Fruit fly (Drosophila melanogaster): ENCODE results near the gene PpD6.

PpD6 gene

DNA sequence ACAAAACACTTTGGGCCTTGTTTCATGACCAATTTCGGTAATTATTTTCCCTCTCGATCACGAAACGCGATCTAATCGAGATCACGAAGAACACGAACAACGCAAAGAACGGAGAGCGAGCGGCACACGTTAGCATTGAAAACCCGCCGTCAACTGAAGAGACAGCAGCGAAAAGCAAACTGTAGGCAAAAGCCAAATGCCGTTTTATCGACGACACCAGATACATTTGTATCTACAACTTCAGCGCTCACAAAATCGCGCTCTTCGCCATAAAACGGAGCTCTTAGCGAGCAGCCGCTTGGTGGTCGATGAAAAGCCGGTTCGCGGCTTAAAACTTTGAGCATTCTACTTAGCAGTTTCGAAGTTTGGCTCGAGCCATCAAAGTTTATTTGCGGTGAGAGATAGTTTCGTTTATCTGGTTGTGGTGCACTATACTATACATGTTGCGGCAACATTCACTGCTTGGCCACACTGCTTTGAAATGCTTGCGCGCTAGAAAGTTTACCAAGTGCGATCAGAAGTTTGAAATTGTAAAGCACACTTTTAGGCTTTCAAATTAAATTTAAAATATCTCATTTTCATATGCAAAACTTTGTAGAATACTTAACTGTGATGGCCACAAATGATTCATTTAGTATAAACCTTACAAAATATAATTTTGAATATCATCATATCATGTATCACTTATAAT lies 1.3 kb upstream of the PpD6 start:
- TF ChIP-seq fru (GFP tag; optimal IDR thresholded peaks at IDR 0.05) (no peak), rgr (GFP tag; optimal IDR thresholded peaks at IDR 0.05) (no peak), Dfd (GFP tag; optimal IDR thresholded peaks at IDR 0.05) (no peak), jim (GFP tag; optimal IDR thresholded peaks at IDR 0.05) (no peak), foxo (GFP tag; optimal IDR thresholded peaks at IDR 0.05) (no peak), Abd-B (GFP tag; optimal IDR thresholded peaks at IDR 0.05) (no peak), HLH106 (tag; optimal IDR thresholded peaks at IDR 0.05) (no peak), h (GFP tag; optimal IDR thresholded peaks at IDR 0.05) (no peak), Vsx2 (GFP tag; optimal IDR thresholded peaks at IDR 0.05; ENCODE audit: partially characterized antibody) (peak; percentile 61), Rel (GFP tag; optimal IDR thresholded peaks at IDR 0.05) (no peak), Rel (tag; optimal IDR thresholded peaks at IDR 0.05) (no peak), CrebA (GFP tag; optimal IDR thresholded peaks at IDR 0.05; ENCODE audit: borderline replicate concordance) (no peak), Myc (optimal IDR thresholded peaks at IDR 0.05) (peak; percentile 91), Dif (GFP tag; optimal IDR thresholded peaks at IDR 0.05; ENCODE audit: partially characterized antibody) (no peak), usp (GFP tag; optimal IDR thresholded peaks at IDR 0.05) (no peak), brk (GFP tag; optimal IDR thresholded peaks at IDR 0.05) (no peak), pan (optimal IDR thresholded peaks at IDR 0.05) (no peak), N (GFP tag; optimal IDR thresholded peaks at IDR 0.05) (peak; percentile 92), sage (GFP tag; optimal IDR thresholded peaks at IDR 0.05) (no peak), GATAd (GFP tag; optimal IDR thresholded peaks at IDR 0.05) (no peak), lola (GFP tag; optimal IDR thresholded peaks at IDR 0.05) (no peak), ey (GFP tag; optimal IDR thresholded peaks at IDR 0.05) (no peak), Hr78 (GFP tag; optimal IDR thresholded peaks at IDR 0.05) (peak; percentile 10), OdsH (GFP tag; optimal IDR thresholded peaks at IDR 0.05) (no peak), CG32264 (GFP tag; optimal IDR thresholded peaks at IDR 0.05) (no peak), br (GFP tag; optimal IDR thresholded peaks at IDR 0.05) (no peak), woc (GFP tag; optimal IDR thresholded peaks at IDR 0.05) (no peak), Hnf4 (GFP tag; optimal IDR thresholded peaks at IDR 0.05) (no peak), psq (GFP tag; optimal IDR thresholded peaks at IDR 0.05) (no peak), CG9705 (GFP tag; optimal IDR thresholded peaks at IDR 0.05) (no peak), Hr83 (GFP tag; optimal IDR thresholded peaks at IDR 0.05; ENCODE audit: poor library complexity, severe bottlenecking) (no peak)

DNA sequence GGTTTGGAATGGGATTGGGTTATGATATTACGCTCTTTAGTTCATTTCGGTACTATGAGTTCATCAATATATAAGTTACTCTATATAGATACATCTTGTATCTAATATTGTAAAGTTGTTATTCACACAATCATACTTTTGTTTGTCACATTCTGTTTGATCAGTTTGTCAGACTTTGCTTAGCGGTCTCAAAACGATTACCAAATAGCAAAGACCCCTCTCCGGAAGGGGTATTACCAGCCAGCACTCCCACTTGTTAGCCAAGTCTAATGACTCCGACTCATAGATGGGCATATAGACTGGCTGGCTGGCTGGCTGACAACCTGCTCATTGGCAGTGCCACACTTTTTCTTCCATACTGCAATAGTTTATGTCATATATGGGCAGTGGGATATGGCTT lies 4.7 kb downstream of the PpD6 start:
- TF ChIP-seq ey (GFP tag; optimal IDR thresholded peaks at IDR 0.05) (no peak), rgr (GFP tag; optimal IDR thresholded peaks at IDR 0.05) (no peak), GATAd (GFP tag; optimal IDR thresholded peaks at IDR 0.05) (no peak), Vsx2 (GFP tag; optimal IDR thresholded peaks at IDR 0.05; ENCODE audit: partially characterized antibody) (no peak), sv (GFP tag; optimal IDR thresholded peaks at IDR 0.05) (no peak), Hr83 (GFP tag; optimal IDR thresholded peaks at IDR 0.05; ENCODE audit: poor library complexity, severe bottlenecking) (no peak), tai (GFP tag; optimal IDR thresholded peaks at IDR 0.05) (no peak), Dif (GFP tag; optimal IDR thresholded peaks at IDR 0.05; ENCODE audit: partially characterized antibody) (no peak), h (GFP tag; optimal IDR thresholded peaks at IDR 0.05) (no peak)

DNA sequence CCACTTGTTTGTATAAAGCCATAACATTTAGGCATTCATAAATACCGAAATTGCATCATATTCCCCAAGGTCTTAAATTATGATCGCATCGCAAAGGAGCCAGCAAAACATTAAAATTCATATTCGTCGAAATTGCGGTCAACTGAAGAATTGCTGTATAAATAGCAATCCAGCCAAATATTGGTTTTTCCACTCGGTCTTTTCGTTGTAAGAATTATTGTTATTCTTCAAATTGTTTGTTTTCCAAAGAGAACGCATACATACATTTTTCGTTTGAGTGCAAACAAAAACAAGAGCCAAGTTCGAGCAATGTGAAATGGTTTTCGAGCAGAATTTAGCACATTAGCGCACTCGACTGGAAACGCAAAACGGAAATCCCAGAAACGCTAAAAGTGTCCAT lies 5.4 kb downstream of the PpD6 start:
- TF ChIP-seq brk (GFP tag; optimal IDR thresholded peaks at IDR 0.05) (no peak), sv (GFP tag; optimal IDR thresholded peaks at IDR 0.05) (no peak)

DNA sequence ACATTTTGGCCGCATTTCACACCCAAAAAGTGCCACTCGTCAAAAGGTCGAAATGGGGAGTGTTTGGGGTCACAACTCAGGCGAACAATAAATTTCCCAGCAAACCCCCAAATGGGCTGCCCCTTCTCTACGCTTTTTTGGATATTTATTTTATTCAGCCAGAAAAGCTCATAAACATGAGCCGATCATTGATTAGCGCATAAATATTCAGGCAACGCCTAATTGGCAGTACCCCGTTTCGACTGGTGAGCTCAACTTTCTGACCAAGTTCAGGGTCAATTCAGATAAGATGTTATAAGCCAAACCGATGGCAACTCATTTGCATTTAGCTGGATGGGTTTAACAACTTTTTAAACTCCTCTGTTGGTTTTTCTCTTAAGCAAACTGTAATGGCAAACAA lies 10.1 kb downstream of the PpD6 start:
- TF ChIP-seq Rel (GFP tag; optimal IDR thresholded peaks at IDR 0.05) (no peak), Rel (tag; optimal IDR thresholded peaks at IDR 0.05) (no peak), ey (GFP tag; optimal IDR thresholded peaks at IDR 0.05) (no peak), sv (GFP tag; optimal IDR thresholded peaks at IDR 0.05) (no peak), Abd-B (GFP tag; optimal IDR thresholded peaks at IDR 0.05) (no peak), CrebA (GFP tag; optimal IDR thresholded peaks at IDR 0.05; ENCODE audit: borderline replicate concordance) (no peak), Dfd (GFP tag; optimal IDR thresholded peaks at IDR 0.05) (no peak), OdsH (GFP tag; optimal IDR thresholded peaks at IDR 0.05) (no peak), Mio (GFP tag; optimal IDR thresholded peaks at IDR 0.05) (no peak), Hnf4 (GFP tag; optimal IDR thresholded peaks at IDR 0.05) (no peak), foxo (GFP tag; optimal IDR thresholded peaks at IDR 0.05) (no peak), dmrt93B (GFP tag; optimal IDR thresholded peaks at IDR 0.05) (no peak), br (GFP tag; optimal IDR thresholded peaks at IDR 0.05) (no peak), dl (GFP tag; optimal IDR thresholded peaks at IDR 0.05; ENCODE audit: insufficient read depth in 1 of 2, partially characterized antibody in 2 of 2) (no peak), dsf (GFP tag; optimal IDR thresholded peaks at IDR 0.05; ENCODE audit: borderline replicate concordance) (no peak), Jra (GFP tag; optimal IDR thresholded peaks at IDR 0.05) (no peak), Hr78 (GFP tag; optimal IDR thresholded peaks at IDR 0.05) (no peak)

Measured in whole organism, wandering third instar larva.